Worm (Caenorhabditis elegans) whole organism, L4 larva: ENCODE data around the gene his-37.

Experiments used
- F37D6.2 ChIP-seq: sonication (generic microtip); optimal IDR thresholded peaks from 2 replicates; lab custom pipeline; 2016; ENCODE audit warnings: mild to moderate bottlenecking, missing genetic modification characterization, missing compliant biosample characterization
- aly-2 ChIP-seq: sonication (generic microtip); optimal IDR thresholded peaks from 2 replicates; lab custom pipeline; 2018; ENCODE audit warnings: missing biosample characterization, missing genetic modification characterization
- ama-1 ChIP-seq: fragments of 150-350 bp; optimal IDR thresholded peaks from 2 replicates; lab custom pipeline; 2014; ENCODE audit warnings: inconsistent platforms, mixed read lengths
- ceh-32 ChIP-seq: sonication (generic microtip); optimal IDR thresholded peaks from 2 replicates; lab custom pipeline; 2016; ENCODE audit warnings: mild to moderate bottlenecking, missing genetic modification characterization, missing compliant biosample characterization; ENCODE audit not compliant: poor library complexity
- dpl-1 ChIP-seq: fragments of 150-350 bp; optimal IDR thresholded peaks from 2 replicates; lab custom pipeline; 2014; ENCODE audit warnings: missing biosample characterization, missing genetic modification reagents, missing genetic modification characterization
- hif-1 ChIP-seq, 2 experiments: sonication (generic microtip); optimal IDR thresholded peaks; 2 replicates each; lab custom pipeline; 2016 to 2017; ENCODE audit warnings: missing compliant biosample characterization in 2 of 2, missing genetic modification characterization in 2 of 2, missing genetic modification reagents in 2 of 2, missing genotype in 2 of 2, mild to moderate bottlenecking in 1 of 2
- nhr-102 ChIP-seq: sonication (generic microtip); optimal IDR thresholded peaks from 2 replicates; lab custom pipeline; 2016; ENCODE audit warnings: mild to moderate bottlenecking, missing genetic modification characterization, moderate library complexity, missing compliant biosample characterization
- nhr-28 ChIP-seq: fragments of 150-350 bp; optimal IDR thresholded peaks from 2 replicates; lab custom pipeline; 2014; ENCODE audit warnings: missing biosample characterization, missing genetic modification characterization
- nhr-42 ChIP-seq: fragments of 200-800 bp; sonication (Bioruptor generic); IDR thresholded peaks from 2 replicates; pipeline ENCODE4 v1.3.6; 2022; ENCODE audit warnings: missing genetic modification characterization, missing compliant biosample characterization
- nhr-48 ChIP-seq: sonication (generic microtip); optimal IDR thresholded peaks from 2 replicates; lab custom pipeline; 2016; ENCODE audit warnings: mild to moderate bottlenecking, missing genetic modification characterization, missing compliant biosample characterization
- nhr-76 ChIP-seq: fragments of 150-350 bp; optimal IDR thresholded peaks from 2 replicates; lab custom pipeline; 2014; ENCODE audit warnings: missing biosample characterization, missing genetic modification characterization
- pha-4 ChIP-seq, 2 experiments: fragments of 150-350 bp in 1 of 2; fragments of 200-800 bp in 1 of 2; sonication (Bioruptor generic) in 1 of 2; IDR thresholded peaks in 1 of 2; optimal IDR thresholded peaks in 1 of 2; 2 replicates each; pipeline versions ENCODE4 v1.3.6 to Lab custom; 2014 to 2022; ENCODE audit warnings: missing genetic modification characterization in 2 of 2, missing genetic modification reagents in 2 of 2, missing biosample characterization in 1 of 2, missing compliant biosample characterization in 1 of 2
- skn-1 ChIP-seq: fragments of 150-350 bp; optimal IDR thresholded peaks from 2 replicates; lab custom pipeline; 2014; ENCODE audit warnings: missing biosample characterization, missing genetic modification characterization
- unc-130 ChIP-seq: sonication (generic microtip); optimal IDR thresholded peaks from 2 replicates; lab custom pipeline; 2016; ENCODE audit warnings: missing genetic modification reagents, missing genetic modification characterization, missing compliant biosample characterization

- no peak for TF ChIP-seq nhr-28 (tag; lab: Kevin White, UChicago)
- TF ChIP-seq nhr-48 (tag; lab: Kevin White, UChicago) = no peak
- no peak for TF ChIP-seq skn-1
- TF ChIP-seq nhr-76 = no peak
- no peak for TF ChIP-seq pha-4 (GFP tag; IDR thresholded peaks at IDR 0.05; lab: Robert Waterston, UW)
- peak; percentile 8 for TF ChIP-seq pha-4 (tag; optimal IDR thresholded peaks at IDR 0.05; lab: Kevin White, UChicago)
- peak; percentile 42 for TF ChIP-seq dpl-1 (GFP tag; lab: Kevin White, UChicago)
- no peak for TF ChIP-seq nhr-102 (tag; lab: Kevin White, UChicago)
- TF ChIP-seq aly-2 (tag; lab: Kevin White, UChicago) = no peak
- TF ChIP-seq unc-130 (GFP tag; lab: Kevin White, UChicago) = peak; percentile 93
- TF ChIP-seq F37D6.2 (tag; lab: Kevin White, UChicago) = no peak
- no peak for TF ChIP-seq ceh-32
- no peak for TF ChIP-seq nhr-42 (GFP tag; lab: Robert Waterston, UW)
- no peak for TF ChIP-seq ama-1 (lab: Kevin White, UChicago)
- no peak for TF ChIP-seq hif-1 (tag; optimal IDR thresholded peaks at IDR 0.05; lab: Kevin White, UChicago)
These were observed 2.6 kb downstream of the his-37 start, which contains the start of gene nstp-10 for ce11 chrV:9549459-9549858.
